Worm (Caenorhabditis elegans): ENCODE data around the gene twk-35.

- TF ChIP-seq ztf-29 (GFP tag; IDR thresholded peaks at IDR 0.05) (no peak), med-1 (GFP tag; optimal IDR thresholded peaks at IDR 0.05; ENCODE audit: insufficient read depth) (no peak), T22C8.4 (GFP tag; IDR thresholded peaks at IDR 0.05) (peak; percentile 32; the same call in 1 of the 2 replicates), ztf-23 (GFP tag; IDR thresholded peaks at IDR 0.05) (no peak), klf-2 (GFP tag; conservative IDR thresholded peaks at IDR 0.05) (no peak), flt-1 (GFP tag; IDR thresholded peaks at IDR 0.05) (0 out of 2 replicates have a peak, but pooled peaks have one; percentile 4), cog-1 (tag; optimal IDR thresholded peaks at IDR 0.05) (no peak)
Measured at ce11 chrV:20828820-20829219, 34.0 kb upstream of the twk-35 start, which contains the start of gene sbt-1.
